Fruit fly (Drosophila melanogaster): ENCODE results near the gene Srx.
"Not testable (repeated sequence)": the region's sequence is repeated elsewhere in the genome, so short reads cannot be mapped to it uniquely, and the experiment has no call there.

The Srx gene

DNA sequence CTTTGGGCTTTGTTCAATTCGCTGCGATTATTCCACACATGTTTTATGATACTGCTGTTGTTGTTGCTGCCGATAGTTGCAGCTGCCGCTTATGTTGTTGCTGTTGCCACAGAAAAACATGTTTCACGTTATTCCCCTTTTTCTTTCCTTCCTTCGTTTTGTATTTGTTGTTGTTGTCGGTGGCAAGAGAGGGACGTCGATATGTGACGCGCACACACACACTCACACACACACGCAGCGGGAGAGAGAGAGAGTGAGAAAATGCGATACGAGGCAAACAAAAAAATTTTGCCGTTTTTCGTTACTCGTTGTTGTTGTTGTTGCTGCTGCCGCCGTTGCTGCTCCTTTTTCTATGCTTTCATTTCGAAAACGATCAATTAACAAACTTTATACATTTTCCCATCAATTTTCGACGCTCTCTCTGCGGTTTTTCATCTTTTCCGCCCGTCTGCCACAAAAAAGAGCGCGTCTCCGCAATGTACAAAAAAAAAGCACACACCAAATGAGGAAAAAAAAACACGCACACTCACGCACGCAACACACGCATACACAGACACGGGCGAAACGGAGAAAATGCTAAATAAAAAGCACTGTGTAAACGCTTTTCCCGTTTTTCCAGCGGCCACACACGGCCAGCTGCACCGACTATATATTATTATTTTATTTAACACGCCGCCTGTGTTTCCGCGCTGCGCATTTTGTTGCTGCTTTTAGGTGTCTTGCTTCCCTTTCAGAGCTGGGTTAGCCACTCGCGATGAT is 29.9 kb downstream of the Srx start (continued):
- no peak for TF ChIP-seq rgr (GFP tag; optimal IDR thresholded peaks at IDR 0.05)
- no peak for TF ChIP-seq Abd-B (GFP tag; optimal IDR thresholded peaks at IDR 0.05)
- TF ChIP-seq Sp1 (GFP tag; optimal IDR thresholded peaks at IDR 0.05), result peak; percentile 38
- TF ChIP-seq woc (GFP tag; optimal IDR thresholded peaks at IDR 0.05), result no peak
- no peak for TF ChIP-seq CG32264 (GFP tag; optimal IDR thresholded peaks at IDR 0.05)
- no peak for TF ChIP-seq dl (GFP tag; optimal IDR thresholded peaks at IDR 0.05; ENCODE audit: insufficient read depth in 1 of 2, partially characterized antibody in 2 of 2)

DNA sequence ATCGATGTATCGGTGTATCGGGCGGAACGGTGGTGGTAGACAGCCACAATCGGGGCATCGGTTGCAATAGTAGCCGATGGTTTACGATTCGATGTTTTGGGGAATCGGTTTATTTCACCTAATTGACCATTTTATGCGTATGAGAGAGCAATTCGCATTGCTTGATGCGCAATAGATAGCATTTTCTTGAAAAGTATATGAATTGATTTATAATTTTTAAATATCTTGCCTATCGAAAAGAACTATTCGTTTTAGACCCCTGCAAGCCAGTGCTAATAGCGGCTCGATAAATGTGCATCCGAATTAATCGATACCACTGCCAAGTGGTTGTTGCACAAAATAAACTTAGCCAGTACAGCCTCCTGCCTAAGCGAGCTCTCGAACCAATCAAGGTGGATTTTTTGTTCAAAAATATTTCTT is 30.4 kb downstream of the Srx start, which contains the start of gene mnb:
TSS of gene mnb (minus strand) at position 15 of the 420 bp plus-strand sequence.
- TF ChIP-seq foxo (GFP tag; optimal IDR thresholded peaks at IDR 0.05), result peak in 1 of 2 experiments; percentile 45
- no peak for TF ChIP-seq Mio (GFP tag; optimal IDR thresholded peaks at IDR 0.05)
- peak; percentile 14 for TF ChIP-seq ey (GFP tag; optimal IDR thresholded peaks at IDR 0.05)
- TF ChIP-seq Myc (optimal IDR thresholded peaks at IDR 0.05), result peak; percentile 65
- peak; percentile 33 for TF ChIP-seq HLH106 (tag; optimal IDR thresholded peaks at IDR 0.05)
- no peak for TF ChIP-seq dl (GFP tag; optimal IDR thresholded peaks at IDR 0.05; ENCODE audit: insufficient read depth in 1 of 2, partially characterized antibody in 2 of 2)
- TF ChIP-seq Jra (GFP tag; optimal IDR thresholded peaks at IDR 0.05), result peak; percentile 14
- TF ChIP-seq Hnf4 (GFP tag; optimal IDR thresholded peaks at IDR 0.05), result peak; percentile 63

DNA sequence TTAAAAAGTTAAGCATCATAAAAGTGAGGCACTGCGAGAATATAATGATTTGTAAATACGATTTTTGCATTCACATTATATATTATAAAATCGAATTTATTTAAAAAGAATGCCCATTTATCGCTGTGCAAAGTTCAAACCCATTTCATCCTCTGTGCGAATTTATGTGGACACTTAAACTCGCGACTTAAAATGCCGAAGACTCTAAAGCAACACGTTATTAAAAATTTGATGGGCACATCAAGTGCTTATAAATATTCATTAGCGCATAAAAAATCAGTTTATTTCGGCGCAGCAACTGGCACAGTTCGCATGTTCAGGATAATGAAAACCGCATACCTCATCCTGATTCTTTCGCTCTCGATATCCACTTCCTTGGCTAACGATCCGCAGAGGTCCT is 31.1 kb downstream of the Srx start, which contains the start of gene CG6788:
TSS of gene CG6788 (plus strand) at position 301 of the 400 bp plus-strand sequence.
- TF ChIP-seq woc (GFP tag; optimal IDR thresholded peaks at IDR 0.05), result no peak
- TF ChIP-seq rgr (GFP tag; optimal IDR thresholded peaks at IDR 0.05), result no peak
- TF ChIP-seq sage (GFP tag; optimal IDR thresholded peaks at IDR 0.05), result no peak
- no peak for TF ChIP-seq Hnf4 (GFP tag; optimal IDR thresholded peaks at IDR 0.05)
- TF ChIP-seq brk (GFP tag; optimal IDR thresholded peaks at IDR 0.05), result no peak
- no peak for TF ChIP-seq psq (GFP tag; optimal IDR thresholded peaks at IDR 0.05)
- no peak for TF ChIP-seq jim (GFP tag; optimal IDR thresholded peaks at IDR 0.05)
- TF ChIP-seq foxo (GFP tag; optimal IDR thresholded peaks at IDR 0.05), result no peak
- TF ChIP-seq CG9705 (GFP tag; optimal IDR thresholded peaks at IDR 0.05), result no peak
- no peak for TF ChIP-seq pan (optimal IDR thresholded peaks at IDR 0.05)
- TF ChIP-seq Mio (GFP tag; optimal IDR thresholded peaks at IDR 0.05), result no peak
- no peak for TF ChIP-seq dmrt93B (GFP tag; optimal IDR thresholded peaks at IDR 0.05)
- no peak for TF ChIP-seq Sp1 (GFP tag; optimal IDR thresholded peaks at IDR 0.05)
- no peak for TF ChIP-seq Hr78 (GFP tag; optimal IDR thresholded peaks at IDR 0.05)

DNA sequence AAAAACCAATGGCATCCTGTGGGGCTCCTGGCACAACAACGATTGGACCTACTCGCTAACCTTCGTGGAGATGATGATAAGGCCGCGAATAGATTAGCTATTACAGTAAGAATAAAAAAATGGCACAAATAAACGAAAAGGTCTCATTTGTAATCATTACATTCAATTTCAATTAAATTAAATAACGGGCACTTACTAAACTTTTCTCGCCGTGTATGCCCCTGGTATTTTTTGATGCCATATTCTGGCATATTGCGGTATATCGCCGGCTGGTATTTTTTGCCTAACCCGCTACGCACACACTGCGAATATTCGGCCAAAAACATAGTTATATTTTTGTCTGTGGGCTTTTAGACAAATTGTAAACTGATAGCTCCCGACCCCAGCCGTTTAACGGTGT is 32.5 kb downstream of the Srx start, which contains the start of gene Gss1:
TSS of gene Gss1 (plus strand) at position 301 of the 400 bp plus-strand sequence.
- TF ChIP-seq dsf (GFP tag; optimal IDR thresholded peaks at IDR 0.05; ENCODE audit: borderline replicate concordance); Hnf4 (GFP tag; optimal IDR thresholded peaks at IDR 0.05); woc (GFP tag; optimal IDR thresholded peaks at IDR 0.05): not testable (repeated sequence)

DNA sequence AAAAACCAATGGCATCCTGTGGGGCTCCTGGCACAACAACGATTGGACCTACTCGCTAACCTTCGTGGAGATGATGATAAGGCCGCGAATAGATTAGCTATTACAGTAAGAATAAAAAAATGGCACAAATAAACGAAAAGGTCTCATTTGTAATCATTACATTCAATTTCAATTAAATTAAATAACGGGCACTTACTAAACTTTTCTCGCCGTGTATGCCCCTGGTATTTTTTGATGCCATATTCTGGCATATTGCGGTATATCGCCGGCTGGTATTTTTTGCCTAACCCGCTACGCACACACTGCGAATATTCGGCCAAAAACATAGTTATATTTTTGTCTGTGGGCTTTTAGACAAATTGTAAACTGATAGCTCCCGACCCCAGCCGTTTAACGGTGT is 42.6 kb downstream of the Srx start, which contains the start of gene Gss2:
TSS of gene Gss2 (plus strand) at position 301 of the 400 bp plus-strand sequence.
- not testable (repeated sequence) for TF ChIP-seq tai (GFP tag; optimal IDR thresholded peaks at IDR 0.05); rgr (GFP tag; optimal IDR thresholded peaks at IDR 0.05); Myc (optimal IDR thresholded peaks at IDR 0.05)

DNA sequence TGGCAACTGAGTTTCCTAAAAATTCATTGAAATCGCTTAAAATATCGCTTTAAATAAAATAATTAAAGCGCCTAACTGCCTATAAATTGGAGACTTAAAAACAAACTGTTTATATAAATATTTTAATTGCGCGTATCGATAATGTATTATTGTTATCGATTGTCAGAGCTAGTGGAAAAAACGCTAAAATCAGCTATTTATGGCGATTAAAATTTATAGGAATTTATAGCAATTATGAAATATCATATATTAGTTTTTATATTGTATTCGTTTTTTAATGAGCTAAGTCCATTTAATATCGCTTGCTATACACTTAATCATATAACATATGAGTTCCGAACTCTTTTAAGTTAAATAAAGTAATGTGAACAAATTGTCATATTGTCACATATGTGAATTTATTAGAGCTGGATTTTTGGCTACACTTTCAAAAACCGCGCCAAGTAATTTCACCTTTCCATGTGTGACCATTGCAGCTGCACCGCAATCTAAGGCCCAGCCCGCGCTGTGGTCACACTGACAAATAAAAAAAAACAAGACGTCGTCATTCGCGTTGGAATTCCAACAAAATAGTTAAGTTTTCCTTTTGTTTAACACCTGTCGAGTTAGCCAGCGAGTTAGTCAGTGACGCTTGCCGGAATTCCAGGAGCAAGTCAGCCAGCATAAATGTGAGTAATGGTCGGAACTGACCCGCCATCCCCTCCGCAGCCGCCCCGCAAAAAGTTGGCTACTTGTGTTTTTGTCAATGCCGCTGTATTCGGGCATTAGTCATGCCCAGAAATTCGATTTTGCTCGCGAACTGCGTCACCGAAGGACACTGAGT is 50.6 kb downstream of the Srx start, which contains the start of the genes CG7772 and Vps4:
TSS of gene CG7772 (minus strand) at position 78 of the 823 bp plus-strand sequence.
TSS of gene Vps4 (plus strand) at position 509 of the 823 bp plus-strand sequence.
- TF ChIP-seq jim (GFP tag; optimal IDR thresholded peaks at IDR 0.05) (peak; percentile 47), OdsH (GFP tag; optimal IDR thresholded peaks at IDR 0.05) (no peak), pan (optimal IDR thresholded peaks at IDR 0.05) (no peak), GATAd (GFP tag; optimal IDR thresholded peaks at IDR 0.05) (no peak), h (GFP tag; optimal IDR thresholded peaks at IDR 0.05) (no peak), lola (GFP tag; optimal IDR thresholded peaks at IDR 0.05) (no peak), Myc (optimal IDR thresholded peaks at IDR 0.05) (peak; percentile 85), Sp1 (GFP tag; optimal IDR thresholded peaks at IDR 0.05) (no peak), Vsx2 (GFP tag; optimal IDR thresholded peaks at IDR 0.05; ENCODE audit: partially characterized antibody) (no peak), HLH106 (tag; optimal IDR thresholded peaks at IDR 0.05) (no peak), dsf (GFP tag; optimal IDR thresholded peaks at IDR 0.05; ENCODE audit: borderline replicate concordance) (no peak), brk (GFP tag; optimal IDR thresholded peaks at IDR 0.05) (no peak), CG9705 (GFP tag; optimal IDR thresholded peaks at IDR 0.05) (no peak)
